Worm (Caenorhabditis elegans) whole organism, L3 larva: ENCODE results near the gene C16D2.1.

Experiments
- ama-1 ChIP-seq: fragments of 150-350 bp; optimal IDR thresholded peaks from 2 replicates; lab custom pipeline; 2018
- elt-3 ChIP-seq, 3 experiments: fragments of 150-350 bp in 1 of 3; sonication (generic microtip) in 2 of 3; optimal IDR thresholded peaks; 2 replicates in 2 of 3; 4 replicates in 1 of 3; lab custom pipeline; 2014 to 2017; ENCODE audit warnings: missing biosample characterization in 3 of 3, missing genetic modification characterization in 3 of 3
- fkh-2 ChIP-seq: fragments of 150-350 bp; optimal IDR thresholded peaks from 2 replicates; lab custom pipeline; 2014; ENCODE audit warnings: missing biosample characterization, missing genetic modification reagents, missing genetic modification characterization
- nhr-11 ChIP-seq: fragments of 150-350 bp; optimal IDR thresholded peaks from 2 replicates; lab custom pipeline; 2014; ENCODE audit warnings: missing biosample characterization, missing genetic modification characterization
- ztf-4 ChIP-seq: fragments of 150-350 bp; optimal IDR thresholded peaks from 2 replicates; lab custom pipeline; 2014; ENCODE audit warnings: missing biosample characterization, missing genetic modification characterization

DNA sequence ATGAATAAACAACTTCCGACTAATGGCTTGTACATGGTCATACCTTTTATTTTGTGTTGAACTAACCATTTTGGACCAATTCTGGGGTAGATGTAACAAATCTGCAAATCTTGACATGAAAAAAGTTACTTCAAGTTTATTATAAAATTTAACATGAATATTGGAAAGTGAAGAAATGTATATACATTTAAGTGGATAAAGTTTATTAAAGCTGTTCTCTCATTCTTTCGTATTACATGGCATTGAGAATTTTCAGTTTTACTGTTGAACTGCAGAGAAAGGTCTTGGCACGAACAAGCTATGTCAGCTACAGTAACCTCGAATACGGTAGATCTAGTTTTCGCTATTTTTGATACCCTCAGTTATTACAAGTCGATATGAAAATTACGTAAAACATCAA is 37.9 kb upstream of the C16D2.1 start, which contains the start of gene C07H4.1:
- TF ChIP-seq fkh-2 (tag; lab: Kevin White, UChicago) (no peak), ama-1 (no peak), ztf-4 (tag; lab: Kevin White, UChicago) (no peak), nhr-11 (tag; lab: Kevin White, UChicago) (no peak), elt-3 (tag; optimal IDR thresholded peaks at IDR 0.05; lab: Kevin White, UChicago) (no peak)
